Fruit fly (Drosophila melanogaster): ENCODE measurements around the gene Cpr64Aa.
A peak's percentile ranks its signal among the peaks of the same experiment; 100 is the strongest.

- no peak for TF ChIP-seq Bdp1 (GFP tag; optimal IDR thresholded peaks at IDR 0.05)
- TF ChIP-seq psq (GFP tag; optimal IDR thresholded peaks at IDR 0.05), result no peak
- TF ChIP-seq Vsx1 (GFP tag; optimal IDR thresholded peaks at IDR 0.05), result no peak
- no peak for TF ChIP-seq grn (GFP tag; optimal IDR thresholded peaks at IDR 0.05)
- TF ChIP-seq ci (GFP tag; IDR thresholded peaks at IDR 0.05), result 0 out of 3 replicates have a peak, but pooled peaks have one; percentile 24
- TF ChIP-seq CG17328 (GFP tag; IDR thresholded peaks at IDR 0.05), result no peak
- no peak for TF ChIP-seq nerfin-2 (GFP tag; IDR thresholded peaks at IDR 0.05; ENCODE audit: partially characterized antibody)
- peak; percentile 42 to 62 for TF ChIP-seq Trl (optimal IDR thresholded peaks at IDR 0.05)
- no peak for TF ChIP-seq Trl (GFP tag; optimal IDR thresholded peaks at IDR 0.05)
Measured at dm6 chr3L:4252121-4252861, 43.3 kb upstream of the Cpr64Aa start.

Measured in whole organism, embryonic.